Fruit fly (Drosophila melanogaster) S2 (cell line): Measurements from ENCODE around the gene UQCR-C1.

Experiments used
- CG8478 ChIP-seq: fragments of >200 bp; optimal IDR thresholded peaks from 2 replicates; lab custom pipeline; 2018
- CTCF ChIP-seq, 2 experiments: fragments of >200 bp; optimal IDR thresholded peaks; 2 replicates each; lab custom pipeline; 2018

dm6 chr3R:14852610-14853009 lies 37.4 kb upstream of the UQCR-C1 start:
- TF ChIP-seq CG8478 (no peak), CTCF (optimal IDR thresholded peaks at IDR 0.05; lab: Kevin White, UChicago) (no peak)
